Worm (Caenorhabditis elegans): ENCODE data around the gene drl-1.

DNA sequence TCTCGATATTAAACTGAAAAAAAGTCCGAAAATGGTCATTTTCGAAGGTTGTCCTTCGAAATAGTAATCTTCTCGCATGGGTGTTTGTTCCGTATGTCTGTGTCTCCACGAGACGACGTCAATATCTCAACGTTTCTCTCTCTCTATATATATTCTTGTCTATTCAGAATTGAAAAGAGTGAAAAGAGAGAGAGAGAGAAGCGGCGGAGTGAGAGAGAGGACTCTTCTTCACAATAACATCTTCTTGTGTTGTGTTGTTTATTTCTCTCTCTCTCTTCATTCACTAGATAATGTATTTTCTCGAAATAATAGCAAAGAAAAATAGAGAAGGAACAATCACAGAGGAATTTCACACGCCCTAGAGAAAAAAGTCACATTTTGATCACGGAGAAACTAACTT is 41.5 kb downstream of the drl-1 start:
- no peak for TF ChIP-seq eyg-1 (tag; optimal IDR thresholded peaks at IDR 0.05)
- TF ChIP-seq nfya-1 (tag; optimal IDR thresholded peaks at IDR 0.05): peak; percentile 27
- peak; percentile 6 for TF ChIP-seq ceh-18 (tag; optimal IDR thresholded peaks at IDR 0.05)
- TF ChIP-seq pha-2 (tag; optimal IDR thresholded peaks at IDR 0.05): no peak
- TF ChIP-seq unc-86 (tag; optimal IDR thresholded peaks at IDR 0.05): no peak
